Worm (Caenorhabditis elegans): ENCODE results near the gene mpc-1.

DNA sequence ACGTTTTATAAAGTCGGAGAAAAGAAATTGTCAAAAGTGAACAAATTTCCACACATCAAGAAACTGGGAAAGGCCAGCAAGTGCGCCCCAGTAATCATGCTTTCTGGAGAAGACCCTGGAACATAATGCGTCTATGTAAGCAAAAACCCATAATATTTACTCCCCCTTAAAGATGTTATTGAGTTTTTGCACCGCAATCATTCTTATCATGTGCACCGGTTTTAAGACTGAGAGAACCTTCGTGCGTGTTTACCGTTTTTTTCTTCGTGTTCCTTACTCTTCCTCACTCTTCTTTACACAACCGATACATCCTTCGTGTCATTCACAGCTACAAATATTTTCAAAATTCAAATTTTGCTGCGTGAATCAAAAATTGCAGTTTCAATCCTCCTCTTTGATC lies 40.4 kb upstream of the mpc-1 start:
- TF ChIP-seq lin-13 (tag; optimal IDR thresholded peaks at IDR 0.05) (no peak), lin-32 (GFP tag; optimal IDR thresholded peaks at IDR 0.05) (no peak), elt-1 (tag; optimal IDR thresholded peaks at IDR 0.05; ENCODE audit: borderline replicate concordance, insufficient read depth) (no peak)
